Worm (Caenorhabditis elegans) whole organism, late embryonic: Measurements from ENCODE around the gene T24C2.3.

ENCODE experiments used
- K09A11.1 ChIP-seq: sonication (generic microtip); optimal IDR thresholded peaks from 2 replicates; lab custom pipeline; 2017; ENCODE audit warnings: antibody characterized with exemption, mild to moderate bottlenecking, missing genetic modification characterization, missing compliant biosample characterization; ENCODE audit not compliant: insufficient read depth
- Y22D7AL.16 ChIP-seq: sonication (generic microtip); optimal IDR thresholded peaks from 2 replicates; lab custom pipeline; 2016; ENCODE audit warnings: missing genetic modification characterization, missing compliant biosample characterization
- ahr-1 ChIP-seq: sonication (generic microtip); optimal IDR thresholded peaks from 2 replicates; lab custom pipeline; 2016; ENCODE audit warnings: missing genetic modification characterization, missing compliant biosample characterization
- ceh-18 ChIP-seq: sonication (generic microtip); optimal IDR thresholded peaks from 2 replicates; lab custom pipeline; 2016; ENCODE audit warnings: missing genetic modification characterization, missing compliant biosample characterization
- ceh-2 ChIP-seq: sonication (generic microtip); optimal IDR thresholded peaks from 2 replicates; lab custom pipeline; 2016; ENCODE audit warnings: missing genotype, missing genetic modification characterization, missing compliant biosample characterization
- ceh-24 ChIP-seq: sonication (generic microtip); optimal IDR thresholded peaks from 2 replicates; lab custom pipeline; 2016; ENCODE audit warnings: mild to moderate bottlenecking, missing genetic modification characterization, missing compliant biosample characterization
- ceh-31 ChIP-seq: sonication (generic microtip); optimal IDR thresholded peaks from 2 replicates; lab custom pipeline; 2016; ENCODE audit warnings: missing genetic modification characterization, missing compliant biosample characterization
- che-1 ChIP-seq: sonication (generic microtip); optimal IDR thresholded peaks from 2 replicates; lab custom pipeline; 2016; ENCODE audit warnings: mild to moderate bottlenecking, missing genetic modification characterization, missing compliant biosample characterization
- dve-1 ChIP-seq: sonication (generic microtip); optimal IDR thresholded peaks from 2 replicates; lab custom pipeline; 2017; ENCODE audit warnings: antibody characterized with exemption, mild to moderate bottlenecking, missing genetic modification characterization, missing compliant biosample characterization
- elt-2 ChIP-seq: sonication (generic microtip); optimal IDR thresholded peaks from 2 replicates; lab custom pipeline; 2016; ENCODE audit warnings: missing genetic modification reagents, missing genetic modification characterization, missing compliant biosample characterization
- ets-4 ChIP-seq: sonication (generic microtip); optimal IDR thresholded peaks from 2 replicates; lab custom pipeline; 2016; ENCODE audit warnings: missing genetic modification characterization, missing compliant biosample characterization
- eyg-1 ChIP-seq: sonication (generic microtip); optimal IDR thresholded peaks from 2 replicates; lab custom pipeline; 2016; ENCODE audit warnings: missing genotype, missing genetic modification characterization, missing compliant biosample characterization
- fkh-10 ChIP-seq: fragments of 150-350 bp; optimal IDR thresholded peaks from 2 replicates; lab custom pipeline; 2014; ENCODE audit warnings: missing biosample characterization, missing genetic modification reagents, missing genetic modification characterization
- lim-6 ChIP-seq: sonication (generic microtip); optimal IDR thresholded peaks from 2 replicates; lab custom pipeline; 2016; ENCODE audit warnings: missing genetic modification characterization, missing compliant biosample characterization
- mec-3 ChIP-seq: sonication (generic microtip); optimal IDR thresholded peaks from 2 replicates; lab custom pipeline; 2016; ENCODE audit warnings: borderline replicate concordance, missing genetic modification characterization, missing compliant biosample characterization
- nhr-11 ChIP-seq: fragments of 150-350 bp; optimal IDR thresholded peaks from 2 replicates; lab custom pipeline; 2014; ENCODE audit warnings: missing biosample characterization, missing genetic modification characterization
- npax-4 ChIP-seq: sonication (generic microtip); optimal IDR thresholded peaks from 2 replicates; lab custom pipeline; 2016; ENCODE audit warnings: missing genetic modification characterization, missing compliant biosample characterization
- odd-2 ChIP-seq: sonication (generic microtip); optimal IDR thresholded peaks from 2 replicates; lab custom pipeline; 2017; ENCODE audit warnings: antibody characterized with exemption, mild to moderate bottlenecking, missing genetic modification characterization, missing compliant biosample characterization
- pag-3 ChIP-seq: sonication (generic microtip); optimal IDR thresholded peaks from 2 replicates; lab custom pipeline; 2016; ENCODE audit warnings: missing compliant biosample characterization, missing genetic modification characterization, borderline replicate concordance
- pha-4 ChIP-seq: fragments of 150-350 bp; optimal IDR thresholded peaks from 2 replicates; lab custom pipeline; 2018; ENCODE audit warnings: missing biosample characterization, missing genetic modification reagents, missing genetic modification characterization
- pqm-1 ChIP-seq: sonication (generic microtip); optimal IDR thresholded peaks from 2 replicates; lab custom pipeline; 2016; ENCODE audit warnings: missing genetic modification characterization, missing compliant biosample characterization
- pros-1 ChIP-seq: fragments of 150-350 bp; optimal IDR thresholded peaks from 2 replicates; lab custom pipeline; 2014; ENCODE audit warnings: missing biosample characterization, missing genetic modification reagents, missing genetic modification characterization
- ref-2 ChIP-seq: sonication (generic microtip); optimal IDR thresholded peaks from 2 replicates; lab custom pipeline; 2016; ENCODE audit warnings: missing genetic modification characterization, missing compliant biosample characterization
- rnt-1 ChIP-seq: sonication (generic microtip); optimal IDR thresholded peaks from 2 replicates; lab custom pipeline; 2016; ENCODE audit warnings: missing genetic modification characterization, missing compliant biosample characterization
- sdc-2 ChIP-seq: sonication (generic microtip); optimal IDR thresholded peaks from 2 replicates; lab custom pipeline; 2016; ENCODE audit warnings: missing genotype, missing genetic modification characterization, missing compliant biosample characterization
- sox-4 ChIP-seq: sonication (generic microtip); optimal IDR thresholded peaks from 2 replicates; lab custom pipeline; 2017; ENCODE audit warnings: mild to moderate bottlenecking, missing genetic modification characterization, inconsistent platforms, missing compliant biosample characterization
- tbx-2 ChIP-seq: sonication (generic microtip); optimal IDR thresholded peaks from 2 replicates; lab custom pipeline; 2016; ENCODE audit warnings: missing genetic modification characterization, missing compliant biosample characterization
- ttx-3 ChIP-seq: sonication (generic microtip); optimal IDR thresholded peaks from 2 replicates; lab custom pipeline; 2016; ENCODE audit warnings: missing genetic modification reagents, missing genetic modification characterization, missing compliant biosample characterization
- unc-3 ChIP-seq, 2 experiments: fragments of 200-800 bp in 1 of 2; sonication (Bioruptor generic) in 1 of 2; sonication (generic microtip) in 1 of 2; conservative IDR thresholded peaks in 1 of 2; optimal IDR thresholded peaks in 1 of 2; 2 replicates each; pipeline versions ENCODE4 v1.3.6 to Lab custom; 2016 to 2022; ENCODE audit warnings: missing compliant biosample characterization in 2 of 2, missing genetic modification characterization in 2 of 2, missing genetic modification reagents in 1 of 2
- unc-55 ChIP-seq: sonication (generic microtip); optimal IDR thresholded peaks from 2 replicates; lab custom pipeline; 2017; ENCODE audit warnings: missing biosample characterization, missing genetic modification reagents, missing genetic modification characterization
- unc-86 ChIP-seq: sonication (generic microtip); optimal IDR thresholded peaks from 2 replicates; lab custom pipeline; 2016; ENCODE audit warnings: missing genetic modification characterization, missing compliant biosample characterization
- ztf-16 ChIP-seq: sonication (generic microtip); optimal IDR thresholded peaks from 2 replicates; lab custom pipeline; 2017; ENCODE audit warnings: missing genetic modification characterization, missing compliant biosample characterization

Gene T24C2.3

DNA sequence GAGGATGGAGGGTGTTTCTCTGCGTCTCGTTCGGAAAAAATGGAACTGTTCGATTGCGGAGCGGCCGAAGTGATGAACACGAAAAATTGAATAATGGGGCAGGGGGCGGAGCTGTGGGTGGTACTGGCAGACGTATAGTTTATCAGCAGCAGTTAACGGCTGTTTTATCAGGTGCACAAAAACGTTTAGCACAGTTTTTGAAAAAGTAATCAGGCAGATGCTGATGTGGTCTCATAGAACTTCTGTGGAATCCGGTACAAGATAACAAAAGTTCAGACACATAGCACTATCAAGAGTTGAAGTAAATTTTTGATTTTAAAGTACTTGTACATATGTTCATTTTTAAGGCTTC, 38.8 kb upstream of the T24C2.3 start:
- TF ChIP-seq K09A11.1 (tag; lab: Kevin White, UChicago) = no peak
- TF ChIP-seq unc-86 (tag; lab: Kevin White, UChicago) = no peak
- TF ChIP-seq ref-2 (tag; lab: Kevin White, UChicago) = peak; percentile 33
- peak; percentile 68 for TF ChIP-seq elt-2 (tag; lab: Kevin White, UChicago)

DNA sequence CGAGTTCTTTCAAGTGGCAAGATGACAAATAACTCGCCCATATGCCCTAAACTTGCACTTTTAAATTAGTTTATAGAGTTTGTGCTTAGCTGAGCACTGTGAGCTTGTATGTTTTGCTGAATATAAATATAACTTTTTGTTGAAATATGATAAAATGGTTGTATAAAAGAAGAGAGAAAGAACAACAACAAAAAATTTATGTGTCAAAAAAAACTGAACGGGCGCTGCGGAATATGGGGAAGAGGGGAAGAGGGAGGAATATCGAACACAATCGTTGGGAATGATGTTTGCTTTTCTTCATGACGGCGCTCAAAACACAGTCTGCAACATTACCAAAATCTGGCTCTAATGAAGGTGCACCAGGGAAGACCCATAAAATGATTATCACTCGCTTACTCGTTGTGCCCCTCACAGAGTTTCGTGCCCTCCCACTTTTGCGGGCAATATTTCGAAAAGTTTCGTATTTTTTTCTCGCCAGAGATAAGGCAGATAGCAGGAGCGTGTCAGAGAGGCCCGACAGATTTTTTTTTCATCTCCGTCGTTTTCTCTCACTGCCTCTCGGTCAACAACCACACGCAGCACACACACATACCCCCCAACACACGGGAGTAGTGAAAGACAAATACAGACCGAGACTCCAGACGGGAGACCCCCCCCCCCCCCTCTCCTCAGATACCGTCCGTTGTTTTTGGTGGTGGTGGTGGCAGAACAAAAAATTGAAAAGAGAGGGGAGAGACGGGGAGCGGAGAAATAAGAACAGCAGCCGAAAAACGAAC, 37.6 kb upstream of the T24C2.3 start:
- TF ChIP-seq unc-3 (GFP tag; conservative IDR thresholded peaks at IDR 0.05; lab: Robert Waterston, UW) = no peak
- no peak for TF ChIP-seq unc-3 (tag; optimal IDR thresholded peaks at IDR 0.05; lab: Kevin White, UChicago)
- TF ChIP-seq sdc-2 = peak; percentile 52
- peak; percentile 34 for TF ChIP-seq ref-2 (tag; lab: Kevin White, UChicago)
- TF ChIP-seq elt-2 (tag; lab: Kevin White, UChicago) = peak; percentile 72
- peak; percentile 25 for TF ChIP-seq dve-1 (tag; lab: Kevin White, UChicago)
- TF ChIP-seq lim-6 (tag; lab: Kevin White, UChicago) = no peak
- TF ChIP-seq tbx-2 (tag; lab: Kevin White, UChicago) = peak; percentile 14
- TF ChIP-seq ztf-16 (tag; lab: Kevin White, UChicago) = no peak
- no peak for TF ChIP-seq ceh-24 (tag; lab: Kevin White, UChicago)
- peak; percentile 53 for TF ChIP-seq ceh-18 (tag; lab: Kevin White, UChicago)
- TF ChIP-seq ceh-2 (tag; lab: Kevin White, UChicago) = peak; percentile 8
- TF ChIP-seq che-1 (tag; lab: Kevin White, UChicago) = no peak
- peak; percentile 14 for TF ChIP-seq pqm-1
- TF ChIP-seq, all 69 proteins: peak for 8

DNA sequence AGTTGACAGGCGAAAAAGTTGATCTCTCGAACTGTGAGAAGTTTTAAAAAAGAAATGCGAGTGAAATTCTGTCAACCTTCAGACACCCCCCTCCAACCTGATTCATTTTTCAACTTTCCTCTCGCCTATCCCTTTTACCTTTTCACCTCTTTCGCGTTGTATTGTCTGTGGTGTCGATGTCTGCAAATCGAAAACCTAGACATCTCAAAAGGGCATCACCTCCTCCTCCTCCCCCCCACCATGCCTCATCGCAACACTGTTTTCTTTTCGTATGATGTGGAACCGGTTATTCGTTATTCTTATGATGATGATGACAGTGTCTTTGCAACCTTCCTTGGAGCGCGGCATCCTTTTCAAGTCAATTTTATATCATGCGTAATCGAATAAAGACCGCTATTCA, 35.3 kb upstream of the T24C2.3 start:
- no peak for TF ChIP-seq sdc-2
- TF ChIP-seq sox-4 = no peak
- TF ChIP-seq ttx-3 = no peak
- TF ChIP-seq npax-4 (tag; lab: Kevin White, UChicago) = no peak
- no peak for TF ChIP-seq ceh-31 (tag; lab: Kevin White, UChicago)
- no peak for TF ChIP-seq pros-1 (tag; lab: Kevin White, UChicago)
- no peak for TF ChIP-seq nhr-11 (tag; lab: Kevin White, UChicago)
- no peak for TF ChIP-seq pqm-1
- no peak for TF ChIP-seq ets-4 (tag; lab: Kevin White, UChicago)
- TF ChIP-seq ahr-1 (tag; lab: Kevin White, UChicago) = no peak
- TF ChIP-seq lim-6 (tag; lab: Kevin White, UChicago) = no peak
- TF ChIP-seq elt-2 (tag; lab: Kevin White, UChicago) = no peak
- TF ChIP-seq pag-3 (tag; lab: Kevin White, UChicago) = no peak
- no peak for TF ChIP-seq unc-86 (tag; lab: Kevin White, UChicago)
- no peak for TF ChIP-seq mec-3 (tag; lab: Kevin White, UChicago)
- TF ChIP-seq eyg-1 (tag; lab: Kevin White, UChicago) = no peak
- TF ChIP-seq odd-2 (tag; lab: Kevin White, UChicago) = no peak
- no peak for TF ChIP-seq Y22D7AL.16 (tag; lab: Kevin White, UChicago)
- no peak for TF ChIP-seq fkh-10

DNA sequence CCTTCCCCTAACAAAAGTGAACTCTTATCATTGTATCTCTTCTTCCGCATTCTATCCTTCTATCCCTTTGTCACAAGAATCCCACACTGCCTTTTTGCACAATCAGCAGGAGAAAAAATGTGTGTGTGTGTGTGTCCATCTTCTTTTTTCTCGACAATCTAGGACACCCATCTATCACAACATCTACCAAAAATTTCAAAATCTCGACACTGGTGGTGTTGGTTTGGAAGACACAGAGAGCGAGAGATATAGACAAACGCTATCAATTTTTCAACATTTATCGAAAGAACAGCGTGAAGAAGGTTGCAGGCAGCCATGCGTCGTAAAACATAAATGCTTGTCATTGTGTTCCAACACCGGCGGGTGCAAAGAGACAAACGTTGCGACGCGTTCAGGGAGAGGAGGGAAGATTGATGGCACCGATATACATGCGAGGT, 34.5 kb upstream of the T24C2.3 start:
- TF ChIP-seq ceh-2 (tag; lab: Kevin White, UChicago) (no peak), rnt-1 (peak; percentile 36), pha-4 (tag; lab: Kevin White, UChicago) (no peak), unc-55 (peak; percentile 38), ceh-18 (tag; lab: Kevin White, UChicago) (peak; percentile 61)

DNA sequence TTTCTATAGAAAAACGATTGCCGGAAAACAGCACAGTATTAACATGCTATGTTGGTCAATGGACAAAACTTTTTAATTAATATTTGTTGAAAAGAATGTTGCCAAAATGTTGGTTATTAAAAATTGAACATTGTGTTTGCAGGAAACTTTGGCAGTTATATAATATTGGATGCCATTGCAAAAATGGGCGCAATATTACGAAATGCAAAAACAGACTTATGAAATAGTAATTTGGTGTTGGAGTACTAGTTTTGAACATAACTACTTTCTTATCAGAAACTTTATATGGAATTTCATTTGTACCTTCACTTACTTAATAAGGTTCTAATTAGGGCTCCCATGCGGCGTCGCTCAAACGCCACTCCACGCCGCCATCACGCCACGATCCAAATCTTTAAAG, 33.0 kb upstream of the T24C2.3 start:
- no peak for TF ChIP-seq ceh-2 (tag; lab: Kevin White, UChicago)
